Fruit fly (Drosophila melanogaster): ENCODE data around the gene CG44174.

- TF ChIP-seq pdm3 (GFP tag; optimal IDR thresholded peaks at IDR 0.05) = no peak
- TF ChIP-seq Ets21C (GFP tag; optimal IDR thresholded peaks at IDR 0.05) = no peak
- TF ChIP-seq Sox102F (GFP tag; optimal IDR thresholded peaks at IDR 0.05) = no peak
- no peak for TF ChIP-seq CG8319 (GFP tag; optimal IDR thresholded peaks at IDR 0.05)
- no peak for TF ChIP-seq CG16779 (tag; optimal IDR thresholded peaks at IDR 0.05)
- TF ChIP-seq fd85E (GFP tag; optimal IDR thresholded peaks at IDR 0.05) = no peak
- TF ChIP-seq CG6854 (GFP tag; optimal IDR thresholded peaks at IDR 0.05) = no peak
- no peak for TF ChIP-seq Lpt (GFP tag; optimal IDR thresholded peaks at IDR 0.05)
- TF ChIP-seq Hr39 (GFP tag; optimal IDR thresholded peaks at IDR 0.05) = no peak
- TF ChIP-seq CG4318 (GFP tag; optimal IDR thresholded peaks at IDR 0.05) = no peak
- no peak for TF ChIP-seq vri (GFP tag; optimal IDR thresholded peaks at IDR 0.05)
- no peak for TF ChIP-seq Hr4 (GFP tag; optimal IDR thresholded peaks at IDR 0.05)
- no peak for TF ChIP-seq Eip75B (GFP tag; optimal IDR thresholded peaks at IDR 0.05)
- no peak for TF ChIP-seq Blimp-1 (GFP tag; optimal IDR thresholded peaks at IDR 0.05)
Observed at dm6 chr3R:19340312-19341079, 43.0 kb upstream of the CG44174 start.

Data from whole organism, prepupa.